Worm (Caenorhabditis elegans) whole organism, L3 larva: ENCODE results near the gene alh-3.

Experiments
- ZK546.5 ChIP-seq: sonication (generic microtip); optimal IDR thresholded peaks from 2 replicates; lab custom pipeline; 2017; ENCODE audit warnings: missing biosample characterization, missing genetic modification characterization
- ama-1 ChIP-seq: fragments of 150-350 bp; optimal IDR thresholded peaks from 2 replicates; lab custom pipeline; 2018
- ceh-16 ChIP-seq: sonication (generic microtip); optimal IDR thresholded peaks from 2 replicates; lab custom pipeline; 2017; ENCODE audit warnings: missing biosample characterization, missing genetic modification characterization
- ceh-28 ChIP-seq: fragments of 150-350 bp; optimal IDR thresholded peaks from 2 replicates; lab custom pipeline; 2014; ENCODE audit warnings: missing biosample characterization, missing genetic modification reagents, missing genetic modification characterization
- ceh-82 ChIP-seq: fragments of 150-350 bp; optimal IDR thresholded peaks from 2 replicates; lab custom pipeline; 2014; ENCODE audit warnings: missing biosample characterization, missing genetic modification characterization
- ceh-9 ChIP-seq: sonication (generic microtip); optimal IDR thresholded peaks from 2 replicates; lab custom pipeline; 2018; ENCODE audit warnings: missing biosample characterization, missing genetic modification characterization
- egl-27 ChIP-seq: sonication (generic microtip); optimal IDR thresholded peaks from 4 replicates; lab custom pipeline; 2017; ENCODE audit warnings: missing biosample characterization, missing genetic modification reagents, missing genetic modification characterization
- egl-5 ChIP-seq: fragments of 150-350 bp; optimal IDR thresholded peaks from 2 replicates; lab custom pipeline; 2017; ENCODE audit warnings: missing biosample characterization, missing genetic modification reagents, missing genetic modification characterization, inconsistent platforms
- elt-1 ChIP-seq: fragments of 150-350 bp; optimal IDR thresholded peaks from 2 replicates; lab custom pipeline; 2014; ENCODE audit warnings: missing biosample characterization, missing genetic modification characterization
- elt-2 ChIP-seq: sonication (generic microtip); optimal IDR thresholded peaks from 2 replicates; lab custom pipeline; 2016; ENCODE audit warnings: missing genetic modification reagents, mild to moderate bottlenecking, missing genetic modification characterization, missing compliant biosample characterization
- fkh-10 ChIP-seq: sonication (generic microtip); optimal IDR thresholded peaks from 2 replicates; lab custom pipeline; 2017; ENCODE audit warnings: missing biosample characterization, missing genetic modification reagents, missing genetic modification characterization
- fos-1 ChIP-seq: fragments of 150-350 bp; optimal IDR thresholded peaks from 2 replicates; lab custom pipeline; 2014; ENCODE audit warnings: missing biosample characterization, missing genetic modification characterization
- hmg-11 ChIP-seq: sonication (generic microtip); optimal IDR thresholded peaks from 2 replicates; lab custom pipeline; 2016; ENCODE audit warnings: missing genetic modification characterization, missing compliant biosample characterization
- lin-15B ChIP-seq: fragments of 150-350 bp; optimal IDR thresholded peaks from 2 replicates; lab custom pipeline; 2014; ENCODE audit warnings: missing biosample characterization, missing genetic modification characterization
- lin-39 ChIP-seq: fragments of 150-350 bp; optimal IDR thresholded peaks from 2 replicates; lab custom pipeline; 2018; ENCODE audit warnings: missing biosample characterization, missing genetic modification reagents, missing genetic modification characterization
- mdl-1 ChIP-seq: fragments of 150-350 bp; optimal IDR thresholded peaks from 2 replicates; lab custom pipeline; 2014; ENCODE audit warnings: missing biosample characterization, missing genetic modification characterization
- mml-1 ChIP-seq: fragments of 150-350 bp; sonication (generic microtip); optimal IDR thresholded peaks from 3 replicates; lab custom pipeline; 2014; ENCODE audit warnings: missing biosample characterization, missing genetic modification characterization
- nfya-1 ChIP-seq: sonication (generic microtip); optimal IDR thresholded peaks from 2 replicates; lab custom pipeline; 2017; ENCODE audit warnings: missing genetic modification characterization, mild to moderate bottlenecking, missing compliant biosample characterization, antibody characterized with exemption, moderate library complexity; ENCODE audit not compliant: insufficient read depth
- nhr-12 ChIP-seq: fragments of 150-350 bp; optimal IDR thresholded peaks from 2 replicates; lab custom pipeline; 2014; ENCODE audit warnings: missing biosample characterization, missing genetic modification characterization
- nhr-23 ChIP-seq: fragments of 150-350 bp; optimal IDR thresholded peaks from 2 replicates; lab custom pipeline; 2014; ENCODE audit warnings: missing biosample characterization, missing genetic modification reagents, missing genetic modification characterization
- nhr-25 ChIP-seq: sonication (generic microtip); optimal IDR thresholded peaks from 2 replicates; lab custom pipeline; 2017; ENCODE audit warnings: missing biosample characterization, missing genetic modification characterization
- nhr-43 ChIP-seq: sonication (generic microtip); optimal IDR thresholded peaks from 2 replicates; lab custom pipeline; 2016; ENCODE audit warnings: mild to moderate bottlenecking, missing genetic modification characterization, missing compliant biosample characterization; ENCODE audit not compliant: poor library complexity, severe bottlenecking
- nhr-77 ChIP-seq: fragments of 150-350 bp; optimal IDR thresholded peaks from 2 replicates; lab custom pipeline; 2014; ENCODE audit warnings: missing biosample characterization, missing genetic modification characterization
- pha-4 ChIP-seq: fragments of 150-350 bp; optimal IDR thresholded peaks from 2 replicates; lab custom pipeline; 2014; ENCODE audit warnings: missing biosample characterization, missing genetic modification reagents, missing genetic modification characterization
- pqm-1 ChIP-seq: fragments of 150-350 bp; optimal IDR thresholded peaks from 2 replicates; lab custom pipeline; 2017; ENCODE audit warnings: missing biosample characterization, missing genetic modification characterization, inconsistent platforms
- skn-1 ChIP-seq: fragments of 150-350 bp; optimal IDR thresholded peaks from 2 replicates; lab custom pipeline; 2014; ENCODE audit warnings: missing biosample characterization, missing genetic modification characterization
- snpc-4 ChIP-seq: fragments of 150-350 bp; optimal IDR thresholded peaks from 2 replicates; lab custom pipeline; 2014; ENCODE audit warnings: missing biosample characterization, missing genetic modification characterization
- tbx-2 ChIP-seq: sonication (generic microtip); optimal IDR thresholded peaks from 2 replicates; lab custom pipeline; 2016; ENCODE audit warnings: mild to moderate bottlenecking, missing genetic modification characterization, missing compliant biosample characterization
- unc-39 ChIP-seq: sonication (generic microtip); optimal IDR thresholded peaks from 4 replicates; lab custom pipeline; 2017; ENCODE audit warnings: missing biosample characterization, missing genetic modification characterization
- unc-62 ChIP-seq: fragments of 150-350 bp; sonication (generic microtip); optimal IDR thresholded peaks from 4 replicates; lab custom pipeline; 2014; ENCODE audit warnings: missing biosample characterization, missing genetic modification reagents, missing genetic modification characterization
- ztf-11 ChIP-seq: fragments of 150-350 bp; optimal IDR thresholded peaks from 2 replicates; lab custom pipeline; 2014; ENCODE audit warnings: missing biosample characterization, missing genetic modification characterization
- ztf-4 ChIP-seq: fragments of 150-350 bp; optimal IDR thresholded peaks from 2 replicates; lab custom pipeline; 2014; ENCODE audit warnings: missing biosample characterization, missing genetic modification characterization

alh-3 gene

ce11 chrIV:11022303-11022702 lies at the start of gene alh-3:
alh-3 (plus strand) TSS chrIV:11022603.
- TF ChIP-seq snpc-4 (tag; lab: Kevin White, UChicago) (no peak), ztf-4 (tag; lab: Kevin White, UChicago) (no peak)

ce11 chrIV:10975968-10976367 lies 46.4 kb upstream of the alh-3 start:
- TF ChIP-seq ceh-28 (tag; lab: Kevin White, UChicago) (peak; percentile 21), ama-1 (peak; percentile 36), mdl-1 (tag; lab: Kevin White, UChicago) (peak; percentile 53), nhr-43 (peak; percentile 61), unc-39 (tag; lab: Kevin White, UChicago) (no peak), pqm-1 (tag; lab: Kevin White, UChicago) (peak; percentile 22), pha-4 (tag; lab: Kevin White, UChicago) (peak; percentile 55), egl-5 (no peak), elt-2 (peak; percentile 44), nhr-25 (tag; lab: Kevin White, UChicago) (peak; percentile 95), ceh-9 (tag; lab: Kevin White, UChicago) (no peak), ceh-82 (tag; lab: Kevin White, UChicago) (no peak), hmg-11 (peak; percentile 24), nfya-1 (tag; lab: Kevin White, UChicago) (peak; percentile 24), elt-1 (tag; lab: Kevin White, UChicago) (peak; percentile 73), nhr-23 (tag; lab: Kevin White, UChicago) (peak; percentile 46)

- TF ChIP-seq skn-1 (tag; lab: Kevin White, UChicago) (no peak), nhr-25 (tag; lab: Kevin White, UChicago) (peak; percentile 61), mdl-1 (tag; lab: Kevin White, UChicago) (no peak), unc-62 (GFP tag; lab: Kevin White, UChicago) (no peak), mml-1 (tag; lab: Kevin White, UChicago) (no peak), lin-15B (tag; lab: Kevin White, UChicago) (no peak), ztf-11 (no peak)
These were observed 43.8 kb upstream of the alh-3 start for ce11 chrIV:10978641-10979040.

- TF ChIP-seq egl-5 (peak; percentile 12), nfya-1 (tag; lab: Kevin White, UChicago) (peak; percentile 30), nhr-77 (tag; lab: Kevin White, UChicago) (no peak), unc-62 (GFP tag; lab: Kevin White, UChicago) (no peak), egl-27 (tag; lab: Kevin White, UChicago) (no peak), fos-1 (tag; lab: Kevin White, UChicago) (no peak), lin-39 (tag; lab: Kevin White, UChicago) (peak; percentile 34), ZK546.5 (tag; lab: Kevin White, UChicago) (no peak), fkh-10 (GFP tag; lab: Kevin White, UChicago) (peak; percentile 53)
- TF ChIP-seq, all 47 proteins: peak for 4
These were observed 42.7 kb upstream of the alh-3 start for ce11 chrIV:10979689-10980088.

ce11 chrIV:10980628-10981027 lies 41.8 kb upstream of the alh-3 start:
- TF ChIP-seq nhr-25 (tag; lab: Kevin White, UChicago) (peak; percentile 6), elt-1 (tag; lab: Kevin White, UChicago) (no peak), elt-2 (peak; percentile 17), tbx-2 (tag; lab: Kevin White, UChicago) (no peak), pha-4 (tag; lab: Kevin White, UChicago) (peak; percentile 38), ceh-16 (tag; lab: Kevin White, UChicago) (no peak)

ce11 chrIV:10981761-10982160 lies 40.6 kb upstream of the alh-3 start, which contains the start of gene Y43E12A.2:
Y43E12A.2 (plus strand) TSS chrIV:10982061.
- TF ChIP-seq pha-4 (tag; lab: Kevin White, UChicago) (peak; percentile 14), nhr-12 (tag; lab: Kevin White, UChicago) (no peak)
